Fruit fly (Drosophila melanogaster): Measurements from ENCODE around the gene fid.
A peak's percentile ranks its signal among the peaks of the same experiment; 100 is the strongest.

The fid gene

dm6 chr3R:25996197-25997005 is 26.5 kb downstream of the fid start, which contains the start of gene CG43116 (continued):
- TF ChIP-seq slbo (GFP tag; IDR thresholded peaks at IDR 0.05) (no peak), CG18476 (GFP tag; optimal IDR thresholded peaks at IDR 0.05) (peak; percentile 76), CG8089 (GFP tag; optimal IDR thresholded peaks at IDR 0.05) (peak; percentile 77), HmgD (GFP tag; optimal IDR thresholded peaks at IDR 0.05) (no peak), kah (GFP tag; optimal IDR thresholded peaks at IDR 0.05) (peak; percentile 91), PHDP (tag; optimal IDR thresholded peaks at IDR 0.05) (no peak), CG8359 (GFP tag; optimal IDR thresholded peaks at IDR 0.05; ENCODE audit: borderline replicate concordance) (peak; percentile 74), CG10267 (tag; optimal IDR thresholded peaks at IDR 0.05) (peak; percentile 86), CG9876 (GFP tag; optimal IDR thresholded peaks at IDR 0.05) (no peak), CG5180 (GFP tag; optimal IDR thresholded peaks at IDR 0.05) (no peak), Hsf (GFP tag; optimal IDR thresholded peaks at IDR 0.05) (peak; percentile 82), TFAM (GFP tag; optimal IDR thresholded peaks at IDR 0.05) (peak; percentile 71), CG1647 (GFP tag; optimal IDR thresholded peaks at IDR 0.05) (peak; percentile 46), hkb (optimal IDR thresholded peaks at IDR 0.05) (no peak), hkb (GFP tag; IDR thresholded peaks at IDR 0.05) (peak; percentile 87), CG6272 (GFP tag; IDR thresholded peaks at IDR 0.05) (peak; percentile 42; the same call in 1 of the 2 replicates), Dref (GFP tag; IDR thresholded peaks at IDR 0.05) (0 out of 2 replicates have a peak, but pooled peaks have one; percentile 13), CG32532 (GFP tag; IDR thresholded peaks at IDR 0.05) (no peak), z (GFP tag; IDR thresholded peaks at IDR 0.05) (peak; percentile 60; the same call in 1 of the 3 replicates), insv (GFP tag; optimal IDR thresholded peaks at IDR 0.05) (peak in 1 of 2 experiments; percentile 8), Dip3 (GFP tag; optimal IDR thresholded peaks at IDR 0.05) (no peak), Optix (GFP tag; IDR thresholded peaks at IDR 0.05) (peak; percentile 84), HLH3B (GFP tag; IDR thresholded peaks at IDR 0.05) (peak; percentile 83), CG13123 (GFP tag; optimal IDR thresholded peaks at IDR 0.05) (peak; percentile 71), rib (GFP tag; IDR thresholded peaks at IDR 0.05) (no peak), pho (GFP tag; optimal IDR thresholded peaks at IDR 0.05) (peak; percentile 27), mirr (GFP tag; optimal IDR thresholded peaks at IDR 0.05) (no peak), CG7987 (GFP tag; optimal IDR thresholded peaks at IDR 0.05) (peak; percentile 27), CG6791 (GFP tag; IDR thresholded peaks at IDR 0.05; ENCODE audit: partially characterized antibody) (no peak), CG30431 (GFP tag; optimal IDR thresholded peaks at IDR 0.05) (peak; percentile 89), btn (GFP tag; optimal IDR thresholded peaks at IDR 0.05) (peak; percentile 52), Mad (GFP tag; optimal IDR thresholded peaks at IDR 0.05) (peak; percentile 84), bigmax (GFP tag; optimal IDR thresholded peaks at IDR 0.05) (no peak), CG6765 (GFP tag; optimal IDR thresholded peaks at IDR 0.05) (no peak), Ets65A (GFP tag) (peak; percentile 45), Chrac-16 (GFP tag; optimal IDR thresholded peaks at IDR 0.05) (peak; percentile 94), p53 (GFP tag; optimal IDR thresholded peaks at IDR 0.05) (no peak), Poxn (GFP tag; IDR thresholded peaks at IDR 0.05) (no peak), CG16813 (GFP tag; IDR thresholded peaks at IDR 0.05; ENCODE audit: partially characterized antibody) (no peak; the same call in 2 of the 3 replicates), tx (GFP tag; optimal IDR thresholded peaks at IDR 0.05) (peak; percentile 34), stc (GFP tag; IDR thresholded peaks at IDR 0.05) (peak; percentile 72), Gsc (GFP tag; IDR thresholded peaks at IDR 0.05) (peak; percentile 73), CG3163 (GFP tag; optimal IDR thresholded peaks at IDR 0.05) (peak; percentile 56), CG7786 (GFP tag; optimal IDR thresholded peaks at IDR 0.05) (peak; percentile 40), zen2 (GFP tag; IDR thresholded peaks at IDR 0.05; ENCODE audit: partially characterized antibody) (0 out of 3 replicates have a peak, but pooled peaks have one; percentile 19), CG3407 (GFP tag; optimal IDR thresholded peaks at IDR 0.05) (peak; percentile 89), CG7556 (GFP tag; optimal IDR thresholded peaks at IDR 0.05) (peak; percentile 83), Opbp (GFP tag; IDR thresholded peaks at IDR 0.05; ENCODE audit: partially characterized antibody) (no peak), jigr1 (GFP tag; IDR thresholded peaks at IDR 0.05) (0 out of 3 replicates have a peak, but pooled peaks have one; percentile 14), phol (tag; optimal IDR thresholded peaks at IDR 0.05) (peak; percentile 95)
